Fruit fly (Drosophila melanogaster): ENCODE data around the gene Pgant6.

Gene Pgant6

DNA sequence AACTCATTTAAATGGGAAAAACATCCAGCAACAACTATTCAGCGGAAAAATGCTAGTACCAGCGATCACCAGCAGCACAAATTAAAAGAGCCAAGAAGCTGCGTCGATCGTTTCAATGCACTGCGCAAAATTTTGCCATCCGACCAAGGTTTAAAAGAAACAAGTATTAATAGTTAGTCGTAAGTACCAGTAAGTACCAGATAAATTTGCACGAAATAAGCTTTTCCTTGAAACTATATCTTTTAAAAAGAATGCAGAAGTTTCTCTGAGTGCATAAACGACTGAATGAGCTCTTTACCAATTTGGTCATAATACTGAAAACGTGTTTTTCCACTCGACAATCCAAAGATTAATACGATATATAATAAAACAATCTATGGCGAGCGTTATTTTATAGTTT is 48.8 kb upstream of the Pgant6 start (continued):
- TF ChIP-seq Fer2 (tag; optimal IDR thresholded peaks at IDR 0.05), result no peak
- no peak for TF ChIP-seq CG2199 (GFP tag; IDR thresholded peaks at IDR 0.05)
- peak; percentile 93 for TF ChIP-seq sens (GFP tag)
- TF ChIP-seq CG15073 (GFP tag; optimal IDR thresholded peaks at IDR 0.05), result no peak
- TF ChIP-seq CG18619 (GFP tag; optimal IDR thresholded peaks at IDR 0.05), result peak; percentile 60
- peak; percentile 50 for TF ChIP-seq CG10147 (GFP tag; optimal IDR thresholded peaks at IDR 0.05)
- TF ChIP-seq jumu (GFP tag; optimal IDR thresholded peaks at IDR 0.05), result peak; percentile 42
- peak; percentile 59; the same call in 1 of the 2 replicates for TF ChIP-seq CG43689 (GFP tag; IDR thresholded peaks at IDR 0.05)
- no peak for TF ChIP-seq hth (optimal IDR thresholded peaks at IDR 0.05)
- no peak for TF ChIP-seq tll (GFP tag; optimal IDR thresholded peaks at IDR 0.05)
- peak; percentile 58 for TF ChIP-seq Chrac-16 (GFP tag; optimal IDR thresholded peaks at IDR 0.05)
- no peak for TF ChIP-seq Rx (GFP tag; IDR thresholded peaks at IDR 0.05)
- TF ChIP-seq CG15269 (tag; optimal IDR thresholded peaks at IDR 0.05), result peak; percentile 77
- TF ChIP-seq CG6175 (GFP tag; IDR thresholded peaks at IDR 0.05), result peak; percentile 37; the same call in 1 of the 3 replicates
- TF ChIP-seq en (GFP tag; optimal IDR thresholded peaks at IDR 0.05), result peak; percentile 4
- TF ChIP-seq ind (GFP tag; optimal IDR thresholded peaks at IDR 0.05), result peak; percentile 75
- peak; percentile 52 for TF ChIP-seq nau (GFP tag; optimal IDR thresholded peaks at IDR 0.05)
- peak; percentile 58; the same call in 1 of the 2 replicates for TF ChIP-seq ro (GFP tag; IDR thresholded peaks at IDR 0.05)
- TF ChIP-seq pfk (GFP tag; optimal IDR thresholded peaks at IDR 0.05), result no peak
- peak; percentile 50 for TF ChIP-seq CG13775 (GFP tag; optimal IDR thresholded peaks at IDR 0.05)
- peak; percentile 78 for TF ChIP-seq fu2 (GFP tag; optimal IDR thresholded peaks at IDR 0.05)
- TF ChIP-seq esg (GFP tag; conservative IDR thresholded peaks at IDR 0.05), result peak; percentile 69
- TF ChIP-seq MTF-1 (GFP tag; optimal IDR thresholded peaks at IDR 0.05; ENCODE audit: borderline replicate concordance), result no peak
- TF ChIP-seq Ada2b (GFP tag; IDR thresholded peaks at IDR 0.05), result peak; percentile 87
- TF ChIP-seq wek (GFP tag; optimal IDR thresholded peaks at IDR 0.05), result no peak
- TF ChIP-seq trh (GFP tag; optimal IDR thresholded peaks at IDR 0.05), result no peak
- no peak for TF ChIP-seq MESR4 (GFP tag; optimal IDR thresholded peaks at IDR 0.05)
- TF ChIP-seq CG8290 (GFP tag; optimal IDR thresholded peaks at IDR 0.05), result no peak
- TF ChIP-seq CG8290 (tag; optimal IDR thresholded peaks at IDR 0.05), result peak in 1 of 2 experiments; percentile 75
- TF ChIP-seq Hand (GFP tag; optimal IDR thresholded peaks at IDR 0.05), result no peak
- no peak for TF ChIP-seq Lhr (GFP tag; optimal IDR thresholded peaks at IDR 0.05)
- TF ChIP-seq GATAe (GFP tag; conservative IDR thresholded peaks at IDR 0.05), result 0 out of 2 replicates have a peak, but pooled peaks have one; percentile 22
- peak; percentile 81 for TF ChIP-seq mam (GFP tag; optimal IDR thresholded peaks at IDR 0.05)
- peak; percentile 47 for TF ChIP-seq bcd (GFP tag; optimal IDR thresholded peaks at IDR 0.05)
- TF ChIP-seq row (GFP tag; IDR thresholded peaks at IDR 0.05), result peak; percentile 78
- TF ChIP-seq D (optimal IDR thresholded peaks at IDR 0.05), result no peak
- no peak for TF ChIP-seq D (GFP tag; optimal IDR thresholded peaks at IDR 0.05)
- peak; percentile 21 for TF ChIP-seq CG17568 (GFP tag; optimal IDR thresholded peaks at IDR 0.05)
- TF ChIP-seq E2f2 (GFP tag; IDR thresholded peaks at IDR 0.05), result peak; percentile 48
- no peak for TF ChIP-seq CG7963 (GFP tag; IDR thresholded peaks at IDR 0.05; ENCODE audit: partially characterized antibody)
- no peak for TF ChIP-seq nerfin-1 (tag; optimal IDR thresholded peaks at IDR 0.05)
- TF ChIP-seq CG2120 (GFP tag; optimal IDR thresholded peaks at IDR 0.05), result peak; percentile 87
- peak; percentile 44 for TF ChIP-seq scrt (GFP tag; optimal IDR thresholded peaks at IDR 0.05)
- no peak for TF ChIP-seq nerfin-2 (GFP tag; IDR thresholded peaks at IDR 0.05; ENCODE audit: partially characterized antibody)
- no peak for TF ChIP-seq run (tag; optimal IDR thresholded peaks at IDR 0.05)
- TF ChIP-seq z (GFP tag; IDR thresholded peaks at IDR 0.05), result peak; percentile 21; the same call in 1 of the 3 replicates
- peak; percentile 33 for TF ChIP-seq CG18764 (GFP tag; optimal IDR thresholded peaks at IDR 0.05)
- TF ChIP-seq CG11093 (GFP tag; IDR thresholded peaks at IDR 0.05), result no peak
- TF ChIP-seq CG4854 (GFP tag; optimal IDR thresholded peaks at IDR 0.05), result peak; percentile 49
- 0 out of 3 replicates have a peak, but pooled peaks have one; percentile 20 for TF ChIP-seq CG34422 (GFP tag; IDR thresholded peaks at IDR 0.05)
- TF ChIP-seq Adf1 (GFP tag; IDR thresholded peaks at IDR 0.05), result peak; percentile 45
- TF ChIP-seq HmgZ (tag; optimal IDR thresholded peaks at IDR 0.05), result peak; percentile 37

All from whole organism, embryonic.